Worm (Caenorhabditis elegans) whole organism, late embryonic: Measurements from ENCODE around the gene scl-27.

Experiments used
- F13H6.1 ChIP-seq: sonication (generic microtip); optimal IDR thresholded peaks from 2 replicates; lab custom pipeline; 2016; ENCODE audit warnings: missing genetic modification characterization, missing compliant biosample characterization
- K02D7.2 ChIP-seq: sonication (generic microtip); optimal IDR thresholded peaks from 2 replicates; lab custom pipeline; 2017; ENCODE audit warnings: mild to moderate bottlenecking, missing genetic modification characterization, missing compliant biosample characterization
- K09A11.1 ChIP-seq: sonication (generic microtip); optimal IDR thresholded peaks from 2 replicates; lab custom pipeline; 2017; ENCODE audit warnings: antibody characterized with exemption, mild to moderate bottlenecking, missing genetic modification characterization, missing compliant biosample characterization; ENCODE audit not compliant: insufficient read depth
- ceh-22 ChIP-seq: sonication (generic microtip); optimal IDR thresholded peaks from 2 replicates; lab custom pipeline; 2017; ENCODE audit warnings: missing biosample characterization, missing genetic modification characterization
- ceh-31 ChIP-seq: sonication (generic microtip); optimal IDR thresholded peaks from 2 replicates; lab custom pipeline; 2016; ENCODE audit warnings: missing genetic modification characterization, missing compliant biosample characterization
- ceh-34 ChIP-seq: sonication (generic microtip); optimal IDR thresholded peaks from 2 replicates; lab custom pipeline; 2016; ENCODE audit warnings: mild to moderate bottlenecking, missing genetic modification characterization, missing compliant biosample characterization
- ceh-45 ChIP-seq: fragments of 200-800 bp; sonication (Bioruptor generic); IDR thresholded peaks from 2 replicates; pipeline ENCODE4 v1.3.6; 2022; ENCODE audit warnings: missing genetic modification reagents, missing genetic modification characterization, missing compliant biosample characterization
- ceh-9 ChIP-seq: sonication (generic microtip); optimal IDR thresholded peaks from 2 replicates; lab custom pipeline; 2016; ENCODE audit warnings: mild to moderate bottlenecking, missing genetic modification characterization, inconsistent platforms, missing compliant biosample characterization
- dmd-4 ChIP-seq: sonication (generic microtip); optimal IDR thresholded peaks from 2 replicates; lab custom pipeline; 2016; ENCODE audit warnings: borderline replicate concordance, missing genetic modification characterization, missing compliant biosample characterization
- fkh-10 ChIP-seq: fragments of 150-350 bp; optimal IDR thresholded peaks from 2 replicates; lab custom pipeline; 2014; ENCODE audit warnings: missing biosample characterization, missing genetic modification reagents, missing genetic modification characterization
- hlh-13 ChIP-seq: fragments of 200-800 bp; sonication (Bioruptor generic); optimal IDR thresholded peaks from 2 replicates; lab custom pipeline; 2018; ENCODE audit warnings: mild to moderate bottlenecking, missing genetic modification characterization, missing compliant biosample characterization
- hlh-15 ChIP-seq: sonication (generic microtip); optimal IDR thresholded peaks from 2 replicates; lab custom pipeline; 2016; ENCODE audit warnings: missing genetic modification characterization, missing compliant biosample characterization
- lin-11 ChIP-seq: fragments of 200-800 bp; sonication (Bioruptor generic); optimal IDR thresholded peaks from 2 replicates; lab custom pipeline; 2018; ENCODE audit warnings: mild to moderate bottlenecking, missing genetic modification characterization, missing compliant biosample characterization
- npax-4 ChIP-seq: sonication (generic microtip); optimal IDR thresholded peaks from 2 replicates; lab custom pipeline; 2016; ENCODE audit warnings: missing genetic modification characterization, missing compliant biosample characterization
- odd-2 ChIP-seq: sonication (generic microtip); optimal IDR thresholded peaks from 2 replicates; lab custom pipeline; 2017; ENCODE audit warnings: antibody characterized with exemption, mild to moderate bottlenecking, missing genetic modification characterization, missing compliant biosample characterization
- pha-2 ChIP-seq: sonication (generic microtip); optimal IDR thresholded peaks from 2 replicates; lab custom pipeline; 2017; ENCODE audit warnings: mild to moderate bottlenecking, missing genetic modification characterization, missing compliant biosample characterization
- rnt-1 ChIP-seq: sonication (generic microtip); optimal IDR thresholded peaks from 2 replicates; lab custom pipeline; 2016; ENCODE audit warnings: missing genetic modification characterization, missing compliant biosample characterization
- sox-4 ChIP-seq: sonication (generic microtip); optimal IDR thresholded peaks from 2 replicates; lab custom pipeline; 2017; ENCODE audit warnings: mild to moderate bottlenecking, missing genetic modification characterization, inconsistent platforms, missing compliant biosample characterization
- unc-55 ChIP-seq: sonication (generic microtip); optimal IDR thresholded peaks from 2 replicates; lab custom pipeline; 2017; ENCODE audit warnings: missing biosample characterization, missing genetic modification reagents, missing genetic modification characterization
- ztf-16 ChIP-seq: sonication (generic microtip); optimal IDR thresholded peaks from 2 replicates; lab custom pipeline; 2017; ENCODE audit warnings: missing genetic modification characterization, missing compliant biosample characterization

The scl-27 gene

DNA sequence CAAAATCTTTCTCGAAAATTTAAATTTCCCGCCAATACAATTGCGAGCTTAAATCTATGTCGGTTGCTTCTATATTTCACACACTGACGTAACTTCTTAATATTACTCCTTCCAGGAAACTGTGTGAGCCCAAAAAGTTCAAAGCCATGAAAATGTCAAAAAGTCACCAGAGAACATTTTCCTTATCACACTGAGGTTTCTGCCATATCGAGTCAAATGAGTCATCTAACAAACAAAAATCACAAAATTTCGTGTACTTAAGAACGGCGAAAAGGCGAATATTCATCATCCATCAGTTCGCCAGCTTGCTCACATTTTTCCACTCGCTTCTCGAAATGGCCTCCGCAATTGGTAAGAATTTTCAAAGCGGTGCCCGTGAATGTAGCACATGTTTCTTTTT is 49.9 kb downstream of the scl-27 start, which contains the start of gene M02H5.8:
Gene M02H5.8 (plus strand): TSS at position 297 of the 400 bp plus-strand sequence.
- TF ChIP-seq K02D7.2: no peak

DNA sequence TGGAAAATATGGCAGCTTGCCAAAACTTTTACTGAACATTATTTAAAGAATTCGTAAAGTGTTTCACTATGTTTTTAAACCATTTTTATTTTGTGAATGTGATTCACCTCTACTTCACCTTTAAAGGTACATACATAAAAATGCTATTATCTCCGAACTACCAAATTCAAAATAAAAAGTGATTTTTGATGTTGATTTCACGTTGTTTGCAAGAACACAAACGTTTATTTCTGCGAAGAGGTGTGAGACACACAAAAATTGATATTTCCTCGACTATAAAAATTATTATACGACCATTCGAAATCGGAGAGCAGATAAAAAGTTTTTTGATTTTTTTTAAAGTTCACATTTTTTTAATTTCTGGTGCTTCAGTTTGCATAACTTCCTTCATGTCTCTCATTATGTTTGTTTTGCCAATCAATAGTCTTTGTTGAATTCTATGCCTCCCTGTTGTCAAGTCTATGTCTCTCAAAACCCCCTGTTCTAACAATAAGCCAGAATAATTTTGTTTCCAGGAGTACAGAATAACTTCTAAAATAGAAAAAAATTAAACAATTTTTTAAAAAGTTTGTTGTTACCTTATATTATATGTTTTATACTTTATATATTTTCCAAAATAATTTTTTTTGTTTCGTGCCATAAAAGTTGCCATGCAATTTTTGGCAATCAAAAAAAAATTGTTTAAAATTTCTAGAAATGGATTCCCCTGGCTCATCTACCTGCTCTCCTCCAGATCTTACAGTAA is 51.1 kb downstream of the scl-27 start, which contains the start of gene nhr-123:
Gene nhr-123 (plus strand): TSS at position 695 of the 745 bp plus-strand sequence.
- no peak for TF ChIP-seq K02D7.2
- no peak for TF ChIP-seq fkh-10 (GFP tag; lab: Kevin White, UChicago)
- TF ChIP-seq ceh-22 (tag; lab: Kevin White, UChicago): no peak
- TF ChIP-seq sox-4 (tag; lab: Kevin White, UChicago): no peak
- TF ChIP-seq hlh-15 (tag; lab: Kevin White, UChicago): no peak
- TF ChIP-seq hlh-13: no peak
- no peak for TF ChIP-seq ceh-31 (tag; lab: Kevin White, UChicago)
- TF ChIP-seq pha-2 (tag; lab: Kevin White, UChicago): no peak
- no peak for TF ChIP-seq dmd-4 (tag; lab: Kevin White, UChicago)
- no peak for TF ChIP-seq K09A11.1 (tag; lab: Kevin White, UChicago)
- TF ChIP-seq npax-4: no peak
- TF ChIP-seq ceh-45 (GFP tag; lab: Robert Waterston, UW): no peak
- no peak for TF ChIP-seq F13H6.1 (tag; lab: Kevin White, UChicago)
- no peak for TF ChIP-seq ceh-34 (tag; lab: Kevin White, UChicago)
- no peak for TF ChIP-seq ztf-16 (tag; lab: Kevin White, UChicago)
- TF ChIP-seq lin-11: no peak
- no peak for TF ChIP-seq unc-55 (GFP tag; lab: Kevin White, UChicago)
- no peak for TF ChIP-seq rnt-1 (tag; lab: Kevin White, UChicago)
- TF ChIP-seq ceh-9 (tag; lab: Kevin White, UChicago): no peak
- no peak for TF ChIP-seq odd-2
- TF ChIP-seq, all 69 proteins: peak for 0
